Worm (Caenorhabditis elegans) whole organism, L2 larva: Measurements from ENCODE around the gene srd-21.

ENCODE experiments used
- R02D3.7 ChIP-seq: fragments of 150-350 bp; optimal IDR thresholded peaks from 2 replicates; lab custom pipeline; 2014; ENCODE audit warnings: missing biosample characterization, missing genetic modification characterization
- ZK546.5 ChIP-seq: sonication (generic microtip); optimal IDR thresholded peaks from 2 replicates; lab custom pipeline; 2017; ENCODE audit warnings: missing biosample characterization, missing genetic modification characterization
- dmd-4 ChIP-seq: sonication (generic microtip); optimal IDR thresholded peaks from 2 replicates; lab custom pipeline; 2017; ENCODE audit warnings: missing biosample characterization, missing genetic modification characterization
- fos-1 ChIP-seq: fragments of 150-350 bp; optimal IDR thresholded peaks from 2 replicates; lab custom pipeline; 2014; ENCODE audit warnings: missing biosample characterization, missing genetic modification characterization
- mdl-1 ChIP-seq, 2 experiments: fragments of 150-350 bp in 1 of 2; sonication (generic microtip) in 1 of 2; optimal IDR thresholded peaks; 2 replicates each; lab custom pipeline; 2017; ENCODE audit warnings: missing biosample characterization in 2 of 2, missing genetic modification characterization in 2 of 2
- nhr-11 ChIP-seq: fragments of 150-350 bp; optimal IDR thresholded peaks from 2 replicates; lab custom pipeline; 2014; ENCODE audit warnings: missing biosample characterization, missing genetic modification characterization
- nhr-12 ChIP-seq: fragments of 150-350 bp; optimal IDR thresholded peaks from 2 replicates; lab custom pipeline; 2014; ENCODE audit warnings: missing biosample characterization, missing genetic modification characterization
- nhr-77 ChIP-seq: fragments of 150-350 bp; optimal IDR thresholded peaks from 2 replicates; lab custom pipeline; 2014; ENCODE audit warnings: missing biosample characterization, missing genetic modification characterization
- snpc-4 ChIP-seq: fragments of 150-350 bp; optimal IDR thresholded peaks from 2 replicates; lab custom pipeline; 2014; ENCODE audit warnings: missing biosample characterization, missing genetic modification characterization
- ztf-4 ChIP-seq: fragments of 150-350 bp; optimal IDR thresholded peaks from 2 replicates; lab custom pipeline; 2014; ENCODE audit warnings: missing biosample characterization, missing genetic modification characterization

- no peak for TF ChIP-seq snpc-4 (tag; lab: Kevin White, UChicago)
- no peak for TF ChIP-seq ZK546.5 (tag; lab: Kevin White, UChicago)
- no peak for TF ChIP-seq R02D3.7 (tag; lab: Kevin White, UChicago)
- no peak for TF ChIP-seq nhr-11 (tag; lab: Kevin White, UChicago)
- TF ChIP-seq nhr-77 (tag; lab: Kevin White, UChicago), result no peak
- no peak for TF ChIP-seq dmd-4
- TF ChIP-seq fos-1, result no peak
- TF ChIP-seq mdl-1 (tag; optimal IDR thresholded peaks at IDR 0.05; lab: Kevin White, UChicago), result no peak
- TF ChIP-seq ztf-4 (tag; lab: Kevin White, UChicago), result no peak
- TF ChIP-seq nhr-12, result no peak
Measured at ce11 chrV:16647093-16647492, 17.4 kb downstream of the srd-21 start, which contains the start of gene W06G6.10.
